Worm (Caenorhabditis elegans) whole organism, early embryonic: ENCODE results near the gene nstp-9.

Experiments used
- B0310.2 ChIP-seq: sonication (generic microtip); optimal IDR thresholded peaks from 2 replicates; lab custom pipeline; 2016; ENCODE audit warnings: mild to moderate bottlenecking, missing genetic modification characterization, missing compliant biosample characterization
- ama-1 ChIP-seq: fragments of 150-350 bp; optimal IDR thresholded peaks from 2 replicates; lab custom pipeline; 2014
- ceh-13 ChIP-seq: fragments of 200-800 bp; sonication (Bioruptor generic); optimal IDR thresholded peaks from 2 replicates; lab custom pipeline; 2018; ENCODE audit warnings: mild to moderate bottlenecking, missing genetic modification characterization, missing compliant biosample characterization
- hmg-4 ChIP-seq: fragments of 200-800 bp; sonication (Bioruptor generic); optimal IDR thresholded peaks from 2 replicates; lab custom pipeline; 2018; ENCODE audit warnings: mild to moderate bottlenecking, missing genetic modification characterization, missing compliant biosample characterization
- sea-1 ChIP-seq: fragments of 200-800 bp; sonication (Bioruptor generic); conservative IDR thresholded peaks from 2 replicates; pipeline ENCODE4 v1.3.6; 2022; ENCODE audit warnings: missing genetic modification characterization, missing compliant biosample characterization
- tbx-11 ChIP-seq: fragments of 200-800 bp; sonication (Bioruptor generic); IDR thresholded peaks from 2 replicates; pipeline ENCODE4 v1.3.6; 2022; ENCODE audit warnings: missing genetic modification characterization, missing compliant biosample characterization

ce11 chrX:10891890-10892289 is 27.6 kb downstream of the nstp-9 start, which contains the start of gene F47B10.3:
- TF ChIP-seq ama-1 (no peak), tbx-11 (GFP tag; lab: Robert Waterston, UW) (no peak), B0310.2 (tag; lab: Kevin White, UChicago) (no peak), sea-1 (GFP tag; lab: Robert Waterston, UW) (no peak), hmg-4 (no peak), ceh-13 (GFP tag; lab: Kevin White, UChicago) (no peak)
